In genomic region chr2L:21113546-21113945, dm6 we compare ENCODE assay signal across 3 fruit fly cellular contexts.
TF ChIP-seq lines count a peak whose summit lies in the region.

No protein-coding gene starts in this region.

- TF ChIP-seq CTCF in whole organism, embryonic (GFP tag; optimal IDR thresholded peaks at IDR 0.05; lab: Kevin White, UChicago), result no peak

TF ChIP-seq in whole organism, embryonic, 481 proteins besides CTCF, POLR2A, EP300 and RAD21:
- TF ChIP-seq exex (tag; optimal IDR thresholded peaks at IDR 0.05; lab: Kevin White, UChicago), result no peak
- no peak for TF ChIP-seq zfh2 (GFP tag; optimal IDR thresholded peaks at IDR 0.05; lab: Kevin White, UChicago)
- TF ChIP-seq sens (GFP tag; lab: Kevin White, UChicago), result peak; percentile 59
- TF ChIP-seq CG9817 (tag; optimal IDR thresholded peaks at IDR 0.05; lab: Kevin White, UChicago), result no peak

TF ChIP-seq in whole organism, prepupa, 60 proteins besides CTCF, POLR2A, EP300 and RAD21:
- TF ChIP-seq vri (GFP tag; optimal IDR thresholded peaks at IDR 0.05; lab: Kevin White, UChicago) (peak; percentile 69), Eip93F (GFP tag; optimal IDR thresholded peaks at IDR 0.05; lab: Kevin White, UChicago) (peak; percentile 19), Met (GFP tag; optimal IDR thresholded peaks at IDR 0.05; lab: Kevin White, UChicago) (peak; percentile 15), CG3032 (tag; optimal IDR thresholded peaks at IDR 0.05; lab: Kevin White, UChicago) (no peak), dac (GFP tag; optimal IDR thresholded peaks at IDR 0.05; lab: Kevin White, UChicago) (no peak), svp (GFP tag; lab: Kevin White, UChicago) (peak; percentile 83), fkh (GFP tag; optimal IDR thresholded peaks at IDR 0.05; lab: Kevin White, UChicago) (peak; percentile 39)

TF ChIP-seq in whole organism, wandering third instar larva, 38 proteins besides CTCF, POLR2A, EP300 and RAD21:
- TF ChIP-seq rgr (GFP tag; optimal IDR thresholded peaks at IDR 0.05; lab: Kevin White, UChicago) (no peak), Hnf4 (GFP tag; optimal IDR thresholded peaks at IDR 0.05; lab: Kevin White, UChicago) (peak; percentile 41), Vsx2 (GFP tag; optimal IDR thresholded peaks at IDR 0.05; lab: Kevin White, UChicago; ENCODE audit: partially characterized antibody) (no peak), psq (GFP tag; optimal IDR thresholded peaks at IDR 0.05; lab: Kevin White, UChicago) (peak; percentile 4), h (GFP tag; optimal IDR thresholded peaks at IDR 0.05; lab: Kevin White, UChicago) (no peak), tai (GFP tag; optimal IDR thresholded peaks at IDR 0.05; lab: Kevin White, UChicago) (peak; percentile 4), Rel (GFP tag; optimal IDR thresholded peaks at IDR 0.05; lab: Kevin White, UChicago) (no peak), Rel (tag; optimal IDR thresholded peaks at IDR 0.05; lab: Kevin White, UChicago) (peak; percentile 40), sage (GFP tag; optimal IDR thresholded peaks at IDR 0.05; lab: Kevin White, UChicago) (no peak), dl (GFP tag; optimal IDR thresholded peaks at IDR 0.05; lab: Kevin White, UChicago; ENCODE audit: insufficient read depth in 1 of 2, partially characterized antibody in 2 of 2) (no peak), pan (optimal IDR thresholded peaks at IDR 0.05; lab: Kevin White, UChicago) (no peak), usp (GFP tag; optimal IDR thresholded peaks at IDR 0.05; lab: Kevin White, UChicago) (no peak), sv (GFP tag; optimal IDR thresholded peaks at IDR 0.05; lab: Kevin White, UChicago) (no peak), Hr83 (GFP tag; optimal IDR thresholded peaks at IDR 0.05; lab: Kevin White, UChicago; ENCODE audit: poor library complexity, severe bottlenecking) (peak; percentile 31), br (GFP tag; optimal IDR thresholded peaks at IDR 0.05; lab: Kevin White, UChicago) (peak; percentile 51), fru (GFP tag; optimal IDR thresholded peaks at IDR 0.05; lab: Kevin White, UChicago) (no peak), Dif (GFP tag; optimal IDR thresholded peaks at IDR 0.05; lab: Kevin White, UChicago; ENCODE audit: partially characterized antibody) (no peak), Abd-B (GFP tag; optimal IDR thresholded peaks at IDR 0.05; lab: Kevin White, UChicago) (no peak), Jra (GFP tag; optimal IDR thresholded peaks at IDR 0.05; lab: Kevin White, UChicago) (no peak), CG32264 (GFP tag; optimal IDR thresholded peaks at IDR 0.05; lab: Kevin White, UChicago) (peak; percentile 10)
TF ChIP-seq in whole organism, wandering third instar larva: peak in this region for 7.
